Fruit fly (Drosophila melanogaster) whole organism, prepupa: Measurements from ENCODE around the gene bru3.
A peak's percentile ranks its signal among the peaks of the same experiment; 100 is the strongest.

ENCODE experiments used
- CG10669 ChIP-seq: fragments of 200-800 bp; sonication (Bioruptor generic); optimal IDR thresholded peaks from 3 replicates; lab custom pipeline; 2018; ENCODE audit warnings: missing biosample characterization, mild to moderate bottlenecking, missing genetic modification characterization, moderate library complexity
- CG11294 ChIP-seq: fragments of 200-800 bp; sonication (Bioruptor generic); IDR thresholded peaks from 2 replicates; pipeline ENCODE4 v1.3.6; 2022; ENCODE audit warnings: missing biosample characterization, missing genetic modification characterization
- CG11762 ChIP-seq: fragments of 200-800 bp; sonication (Bioruptor generic); optimal IDR thresholded peaks from 3 replicates; lab custom pipeline; 2016; ENCODE audit warnings: missing biosample characterization, missing genetic modification characterization; ENCODE audit not compliant: insufficient read depth
- CG11902 ChIP-seq: fragments of 200-800 bp; sonication (Bioruptor generic); optimal IDR thresholded peaks from 3 replicates; lab custom pipeline; 2016; ENCODE audit warnings: missing biosample characterization, missing genetic modification characterization
- CG1621 ChIP-seq: fragments of 200-800 bp; sonication (Bioruptor generic); optimal IDR thresholded peaks from 3 replicates; lab custom pipeline; 2018; ENCODE audit warnings: missing biosample characterization, mild to moderate bottlenecking, missing genetic modification characterization
- CG16779 ChIP-seq: fragments of 200-800 bp; sonication (Bioruptor generic); optimal IDR thresholded peaks from 3 replicates; lab custom pipeline; 2017; ENCODE audit warnings: missing biosample characterization, mild to moderate bottlenecking, missing genetic modification characterization
- CG3032 ChIP-seq: fragments of 200-800 bp; optimal IDR thresholded peaks from 2 replicates; lab custom pipeline; 2019; ENCODE audit warnings: missing biosample characterization, mild to moderate bottlenecking, missing genetic modification characterization, moderate library complexity
- CG31627 ChIP-seq: fragments of 200-800 bp; sonication (Bioruptor generic); optimal IDR thresholded peaks from 3 replicates; lab custom pipeline; 2016; ENCODE audit warnings: missing biosample characterization, missing genetic modification characterization
- CG34406 ChIP-seq: fragments of 200-800 bp; sonication (Bioruptor generic); optimal IDR thresholded peaks from 3 replicates; lab custom pipeline; 2016; ENCODE audit warnings: missing biosample characterization, missing genetic modification characterization
- CG3919 ChIP-seq: fragments of 200-800 bp; sonication (Bioruptor generic); optimal IDR thresholded peaks from 3 replicates; lab custom pipeline; 2016; ENCODE audit warnings: missing biosample characterization, missing genetic modification characterization
- CG6163 ChIP-seq: fragments of 200-800 bp; sonication (Bioruptor generic); IDR thresholded peaks from 3 replicates; pipeline ENCODE4 v1.3.6; 2022; ENCODE audit warnings: missing biosample characterization, missing genetic modification characterization
- CG6276 ChIP-seq: fragments of 200-800 bp; sonication (Bioruptor generic); optimal IDR thresholded peaks from 2 replicates; lab custom pipeline; 2017; ENCODE audit warnings: missing biosample characterization, mild to moderate bottlenecking, missing genetic modification characterization
- CG6792 ChIP-seq: fragments of 200-800 bp; sonication (Bioruptor generic); optimal IDR thresholded peaks from 3 replicates; lab custom pipeline; 2016; ENCODE audit warnings: missing biosample characterization, missing genetic modification characterization
- CG6808 ChIP-seq: fragments of 200-800 bp; sonication (Bioruptor generic); optimal IDR thresholded peaks from 3 replicates; lab custom pipeline; 2017; ENCODE audit warnings: missing biosample characterization, missing genetic modification characterization, mild to moderate bottlenecking, moderate library complexity, missing genetic modification reagents
- CG6854 ChIP-seq: fragments of 200-800 bp; sonication (Bioruptor generic); optimal IDR thresholded peaks from 2 replicates; lab custom pipeline; 2017; ENCODE audit warnings: missing biosample characterization, mild to moderate bottlenecking, missing genetic modification characterization
- CG7368 ChIP-seq: fragments of 200-800 bp; sonication (Bioruptor generic); optimal IDR thresholded peaks from 3 replicates; lab custom pipeline; 2016; ENCODE audit warnings: missing biosample characterization, missing genetic modification characterization
- CG8119 ChIP-seq: fragments of 200-800 bp; sonication (Bioruptor generic); IDR thresholded peaks from 3 replicates; pipeline ENCODE4 v1.3.6; 2022; ENCODE audit warnings: missing biosample characterization, missing genetic modification characterization
- CG8319 ChIP-seq: fragments of 200-800 bp; sonication (Bioruptor generic); optimal IDR thresholded peaks from 3 replicates; lab custom pipeline; 2016; ENCODE audit warnings: missing biosample characterization, missing genetic modification characterization
- CG8632 ChIP-seq: fragments of 200-800 bp; sonication (Bioruptor generic); optimal IDR thresholded peaks from 3 replicates; lab custom pipeline; 2016; ENCODE audit warnings: missing biosample characterization, missing genetic modification characterization
- Eip75B ChIP-seq: fragments of 200-800 bp; sonication (Bioruptor generic); optimal IDR thresholded peaks from 3 replicates; lab custom pipeline; 2016; ENCODE audit warnings: missing biosample characterization, missing genetic modification characterization
- Eip78C ChIP-seq: fragments of 200-800 bp; sonication (Bioruptor generic); peaks from one replicate; lab custom pipeline; 2016; ENCODE audit warnings: missing biosample characterization, missing genetic modification characterization
- Eip93F ChIP-seq: fragments of 200-800 bp; sonication (Bioruptor generic); optimal IDR thresholded peaks from 2 replicates; lab custom pipeline; 2016; ENCODE audit warnings: missing biosample characterization, mild to moderate bottlenecking, missing genetic modification characterization
- Ets96B ChIP-seq: fragments of 200-800 bp; optimal IDR thresholded peaks from 2 replicates; lab custom pipeline; 2019; ENCODE audit warnings: missing biosample characterization, mild to moderate bottlenecking, missing genetic modification characterization, moderate library complexity
- Hr38 ChIP-seq: sonication (Bioruptor generic); optimal IDR thresholded peaks from 2 replicates; lab custom pipeline; 2016; ENCODE audit warnings: missing biosample characterization, missing genetic modification characterization
- Hr4 ChIP-seq: fragments of 200-800 bp; sonication (Bioruptor generic); optimal IDR thresholded peaks from 3 replicates; lab custom pipeline; 2016; ENCODE audit warnings: missing biosample characterization, missing genetic modification characterization
- Lpt ChIP-seq: fragments of 200-800 bp; sonication (Bioruptor generic); optimal IDR thresholded peaks from 3 replicates; lab custom pipeline; 2016; ENCODE audit warnings: missing biosample characterization, missing genetic modification characterization
- Met ChIP-seq: fragments of 200-800 bp; sonication (Bioruptor generic); optimal IDR thresholded peaks from 3 replicates; lab custom pipeline; 2016; ENCODE audit warnings: missing biosample characterization, missing genetic modification characterization
- Smox ChIP-seq: fragments of 200-800 bp; sonication (Bioruptor generic); optimal IDR thresholded peaks from 3 replicates; lab custom pipeline; 2016; ENCODE audit warnings: missing biosample characterization, missing genetic modification characterization
- Sox102F ChIP-seq: fragments of 200-800 bp; sonication (Bioruptor generic); optimal IDR thresholded peaks from 2 replicates; lab custom pipeline; 2016; ENCODE audit warnings: missing biosample characterization, mild to moderate bottlenecking, missing genetic modification characterization
- Sox15 ChIP-seq: fragments of 200-800 bp; sonication (Bioruptor generic); optimal IDR thresholded peaks from 3 replicates; lab custom pipeline; 2016; ENCODE audit warnings: missing biosample characterization, missing genetic modification characterization
- achi ChIP-seq: fragments of 200-800 bp; sonication (Bioruptor generic); optimal IDR thresholded peaks from 3 replicates; lab custom pipeline; 2016; ENCODE audit warnings: missing biosample characterization, missing genetic modification characterization
- acj6 ChIP-seq: fragments of 200-800 bp; sonication (Bioruptor generic); optimal IDR thresholded peaks from 3 replicates; lab custom pipeline; 2016; ENCODE audit warnings: missing biosample characterization, missing genetic modification characterization
- cyc ChIP-seq: fragments of 200-800 bp; sonication (Bioruptor generic); optimal IDR thresholded peaks from 3 replicates; lab custom pipeline; 2016; ENCODE audit warnings: missing biosample characterization, missing genetic modification characterization
- dac ChIP-seq: fragments of 200-800 bp; sonication (Bioruptor generic); optimal IDR thresholded peaks from 2 replicates; lab custom pipeline; 2017; ENCODE audit warnings: missing biosample characterization, mild to moderate bottlenecking, missing genetic modification characterization
- dsx ChIP-seq: fragments of 200-800 bp; optimal IDR thresholded peaks from 3 replicates; lab custom pipeline; 2019; ENCODE audit warnings: missing biosample characterization, mild to moderate bottlenecking, missing genetic modification characterization, moderate library complexity; ENCODE audit not compliant: poor library complexity, severe bottlenecking
- eg ChIP-seq: fragments of 200-800 bp; sonication (Bioruptor generic); IDR thresholded peaks from 3 replicates; pipeline ENCODE4 v1.3.6; 2022; ENCODE audit warnings: missing biosample characterization, missing genetic modification characterization
- esn ChIP-seq: fragments of 200-800 bp; sonication (Bioruptor generic); optimal IDR thresholded peaks from 2 replicates; lab custom pipeline; 2016; ENCODE audit warnings: missing biosample characterization, mild to moderate bottlenecking, missing genetic modification characterization, moderate library complexity
- fd59A ChIP-seq: fragments of 200-800 bp; sonication (Bioruptor generic); optimal IDR thresholded peaks from 2 replicates; lab custom pipeline; 2017; ENCODE audit warnings: missing biosample characterization, mild to moderate bottlenecking, missing genetic modification characterization, missing genetic modification reagents
- fd85E ChIP-seq: fragments of 200-800 bp; sonication (Bioruptor generic); optimal IDR thresholded peaks from 3 replicates; lab custom pipeline; 2016; ENCODE audit warnings: missing biosample characterization, missing genetic modification characterization
- lz ChIP-seq: fragments of 200-800 bp; sonication (Bioruptor generic); optimal IDR thresholded peaks from 3 replicates; lab custom pipeline; 2016; ENCODE audit warnings: missing biosample characterization, missing genetic modification characterization
- net ChIP-seq: fragments of 200-800 bp; sonication (Bioruptor generic); optimal IDR thresholded peaks from 3 replicates; lab custom pipeline; 2016; ENCODE audit warnings: missing biosample characterization, missing genetic modification characterization
- pdm3 ChIP-seq: fragments of 200-800 bp; sonication (Bioruptor generic); optimal IDR thresholded peaks from 3 replicates; lab custom pipeline; 2016; ENCODE audit warnings: missing biosample characterization, missing genetic modification characterization
- salr ChIP-seq, 2 experiments: fragments of 200-800 bp; sonication (Bioruptor generic); optimal IDR thresholded peaks; 3 replicates each; lab custom pipeline; 2016 to 2018; ENCODE audit warnings: missing biosample characterization in 2 of 2, missing genetic modification characterization in 2 of 2, mild to moderate bottlenecking in 1 of 2
- spab ChIP-seq: fragments of 200-800 bp; sonication (Bioruptor generic); optimal IDR thresholded peaks from 2 replicates; lab custom pipeline; 2017; ENCODE audit warnings: missing biosample characterization, mild to moderate bottlenecking, missing genetic modification characterization, missing genetic modification reagents
- ss ChIP-seq, 2 experiments: fragments of 200-800 bp; sonication (Bioruptor generic); optimal IDR thresholded peaks; 2 replicates in 1 of 2; 3 replicates in 1 of 2; lab custom pipeline; 2017 to 2018; ENCODE audit warnings: mild to moderate bottlenecking in 2 of 2, missing biosample characterization in 2 of 2, missing genetic modification characterization in 2 of 2, moderate library complexity in 1 of 2
- svp ChIP-seq: fragments of 200-800 bp; sonication (Bioruptor generic); peaks from one replicate; lab custom pipeline; 2016; ENCODE audit warnings: missing biosample characterization, missing genetic modification characterization
- vri ChIP-seq: fragments of 200-800 bp; sonication (Bioruptor generic); optimal IDR thresholded peaks from 3 replicates; lab custom pipeline; 2016; ENCODE audit warnings: missing biosample characterization, mild to moderate bottlenecking, missing genetic modification characterization

The bru3 gene

DNA sequence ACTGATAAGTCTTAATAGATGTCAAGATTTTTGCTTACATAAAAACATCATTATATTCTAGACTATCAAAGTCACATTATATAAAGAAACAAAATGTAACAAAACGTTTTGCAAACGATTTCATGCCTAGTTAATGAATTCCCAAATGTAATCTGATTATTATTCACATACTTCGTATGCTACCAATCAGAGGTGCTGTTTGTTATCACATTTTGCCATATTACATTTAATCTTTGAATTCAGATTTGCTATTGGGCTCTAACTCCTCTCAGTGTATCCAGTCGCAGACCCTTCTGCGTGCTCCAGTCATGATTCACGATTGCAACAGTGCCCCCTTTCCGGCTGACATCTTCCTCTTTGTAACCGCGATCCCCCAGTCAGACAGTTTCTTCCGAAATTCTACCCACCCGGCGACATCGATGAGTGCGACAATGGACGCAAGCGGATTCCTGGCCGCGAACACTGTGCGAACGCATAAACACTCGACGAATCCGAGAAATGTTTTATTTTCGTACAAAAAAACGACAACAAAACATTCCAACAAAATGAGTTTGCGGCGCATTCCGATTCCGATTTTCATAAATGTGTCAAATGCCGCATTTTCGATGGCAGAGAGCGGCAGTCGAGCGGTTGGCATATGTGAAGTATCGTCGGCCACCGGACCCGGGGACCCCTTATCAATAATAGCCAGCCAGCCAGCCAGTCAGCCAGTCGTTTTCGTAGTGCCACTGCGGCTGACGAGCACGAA lies 314.9 kb downstream of the bru3 start (continued):
- TF ChIP-seq Eip75B (GFP tag; lab: Kevin White, UChicago) = peak; percentile 60
- TF ChIP-seq CG10669 = peak; percentile 42
- TF ChIP-seq CG6792 (GFP tag; lab: Kevin White, UChicago) = peak; percentile 5
- TF ChIP-seq Sox15 (GFP tag; lab: Kevin White, UChicago) = no peak
- TF ChIP-seq Met (GFP tag; lab: Kevin White, UChicago) = peak; percentile 40
- peak; percentile 45 for TF ChIP-seq CG7368 (GFP tag; lab: Kevin White, UChicago)
- peak; percentile 37 for TF ChIP-seq achi (GFP tag; lab: Kevin White, UChicago)
- peak; percentile 46 for TF ChIP-seq Hr4
- peak; percentile 34 for TF ChIP-seq acj6 (GFP tag; lab: Kevin White, UChicago)
- peak; percentile 93 for TF ChIP-seq svp (GFP tag; lab: Kevin White, UChicago)
- TF ChIP-seq eg (GFP tag; lab: Robert Waterston, UW) = peak; percentile 16; the same call in 1 of the 3 replicates
- TF ChIP-seq CG34406 = peak; percentile 28
- TF ChIP-seq CG31627 (GFP tag; lab: Kevin White, UChicago) = peak; percentile 57
- TF ChIP-seq CG6808 (GFP tag; lab: Kevin White, UChicago) = peak; percentile 13
- peak; percentile 85 for TF ChIP-seq Eip78C (GFP tag; lab: Kevin White, UChicago)
- peak; percentile 26 for TF ChIP-seq CG8632 (GFP tag; lab: Kevin White, UChicago)
- no peak for TF ChIP-seq CG11902 (GFP tag; lab: Kevin White, UChicago)
- no peak for TF ChIP-seq Eip93F
- TF ChIP-seq esn (GFP tag; lab: Kevin White, UChicago) = peak; percentile 88
- no peak for TF ChIP-seq CG11294 (GFP tag; lab: Robert Waterston, UW)
- TF ChIP-seq spab (GFP tag; lab: Kevin White, UChicago) = peak; percentile 38
- TF ChIP-seq CG3032 (tag; lab: Kevin White, UChicago) = no peak
- TF ChIP-seq fd85E (GFP tag; lab: Kevin White, UChicago) = no peak
- no peak for TF ChIP-seq CG8119 (GFP tag; lab: Robert Waterston, UW)

dm6 chr3L:13486860-13487404 lies 316.3 kb downstream of the bru3 start:
- no peak for TF ChIP-seq Sox102F (GFP tag; lab: Kevin White, UChicago)
- TF ChIP-seq CG6276 (GFP tag; lab: Kevin White, UChicago) = peak; percentile 62
- TF ChIP-seq fd59A = no peak
- TF ChIP-seq Lpt (GFP tag; lab: Kevin White, UChicago) = peak; percentile 29
- no peak for TF ChIP-seq dsx (GFP tag; lab: Kevin White, UChicago)
- peak; percentile 50 to 53 for TF ChIP-seq ss (GFP tag; optimal IDR thresholded peaks at IDR 0.05; lab: Kevin White, UChicago)
- no peak for TF ChIP-seq CG1621 (tag; lab: Kevin White, UChicago)
- no peak for TF ChIP-seq achi (GFP tag; lab: Kevin White, UChicago)
- TF ChIP-seq lz (GFP tag; lab: Kevin White, UChicago) = no peak
- TF ChIP-seq salr (GFP tag; optimal IDR thresholded peaks at IDR 0.05; lab: Kevin White, UChicago) = no peak
- no peak for TF ChIP-seq vri
- TF ChIP-seq CG6163 (GFP tag; lab: Robert Waterston, UW) = peak; percentile 30; the same call in 1 of the 3 replicates
- TF ChIP-seq Ets96B (tag; lab: Kevin White, UChicago) = no peak
- peak; percentile 74 for TF ChIP-seq CG6854 (GFP tag; lab: Kevin White, UChicago)
- TF ChIP-seq CG31627 (GFP tag; lab: Kevin White, UChicago) = no peak
- TF ChIP-seq dac (GFP tag; lab: Kevin White, UChicago) = no peak
- no peak for TF ChIP-seq Hr38 (GFP tag; lab: Kevin White, UChicago)
- no peak for TF ChIP-seq CG8632 (GFP tag; lab: Kevin White, UChicago)
- peak; percentile 58 for TF ChIP-seq Eip78C (GFP tag; lab: Kevin White, UChicago)
- TF ChIP-seq cyc (GFP tag; lab: Kevin White, UChicago) = no peak
- peak; percentile 15 for TF ChIP-seq CG6808 (GFP tag; lab: Kevin White, UChicago)
- no peak for TF ChIP-seq pdm3 (GFP tag; lab: Kevin White, UChicago)
- TF ChIP-seq CG16779 (tag; lab: Kevin White, UChicago) = peak; percentile 19
- TF ChIP-seq CG11294 (GFP tag; lab: Robert Waterston, UW) = no peak
- peak; percentile 56; the same call in 1 of the 3 replicates for TF ChIP-seq CG8119 (GFP tag; lab: Robert Waterston, UW)
- TF ChIP-seq Smox (GFP tag; lab: Kevin White, UChicago) = no peak
- no peak for TF ChIP-seq CG11762 (GFP tag; lab: Kevin White, UChicago)
- no peak for TF ChIP-seq Hr4
- peak; percentile 5 for TF ChIP-seq net (GFP tag; lab: Kevin White, UChicago)
- peak; percentile 17 for TF ChIP-seq CG3919 (GFP tag; lab: Kevin White, UChicago)
- no peak for TF ChIP-seq CG8319
- no peak for TF ChIP-seq svp (GFP tag; lab: Kevin White, UChicago)
- TF ChIP-seq spab (GFP tag; lab: Kevin White, UChicago) = no peak
